Comparison of ENCODE assay signal across 1 fruit fly cellular context in the genomic region with DNA sequence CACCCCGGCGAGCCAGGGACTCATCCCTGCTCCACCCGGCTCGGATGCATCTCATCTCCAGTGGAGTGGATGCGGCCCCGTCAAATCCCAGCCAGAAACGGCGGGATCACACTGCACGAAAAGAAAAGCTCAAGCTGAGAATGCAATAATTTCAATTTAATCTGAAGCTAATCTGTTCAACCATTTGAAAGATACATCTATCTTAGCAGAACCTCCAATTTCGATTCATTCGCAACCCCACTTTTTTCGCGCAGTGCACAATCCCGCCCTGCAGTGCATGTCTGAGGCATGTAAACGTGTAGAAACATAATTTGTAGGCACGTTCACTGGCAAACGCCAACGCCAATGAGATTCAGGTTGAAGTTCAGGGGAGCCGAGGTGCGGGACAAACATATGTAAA.
A peak's percentile ranks its signal among the peaks of the same experiment; 100 is the strongest.
TF ChIP-seq lines count a peak whose summit lies in the region.

No protein-coding gene starts in this region.

TF ChIP-seq in whole organism, embryonic, 481 proteins besides CTCF, POLR2A, EP300 and RAD21 (continued from another document and continues in another):
- TF ChIP-seq CG15479 (GFP tag; optimal IDR thresholded peaks at IDR 0.05; lab: Kevin White, UChicago) (no peak), CG11696 (GFP tag; IDR thresholded peaks at IDR 0.05; lab: Robert Waterston, UW) (no peak), ci (GFP tag; IDR thresholded peaks at IDR 0.05; lab: Robert Waterston, UW) (peak; percentile 77), pum (GFP tag; optimal IDR thresholded peaks at IDR 0.05; lab: Kevin White, UChicago) (peak; percentile 51), CG17802 (tag; optimal IDR thresholded peaks at IDR 0.05; lab: Kevin White, UChicago) (peak; percentile 12), lmd (GFP tag; IDR thresholded peaks at IDR 0.05; lab: Robert Waterston, UW) (peak; percentile 62), CG5245 (GFP tag; optimal IDR thresholded peaks at IDR 0.05; lab: Kevin White, UChicago) (peak; percentile 48), sr (GFP tag; IDR thresholded peaks at IDR 0.05; lab: Robert Waterston, UW) (peak; percentile 58; the same call in 1 of the 3 replicates), jumu (GFP tag; optimal IDR thresholded peaks at IDR 0.05; lab: Kevin White, UChicago) (peak; percentile 41), insv (GFP tag; optimal IDR thresholded peaks at IDR 0.05; lab: Kevin White, UChicago) (no peak), CG43689 (GFP tag; IDR thresholded peaks at IDR 0.05; lab: Robert Waterston, UW) (no peak), Atf3 (GFP tag; optimal IDR thresholded peaks at IDR 0.05; lab: Kevin White, UChicago) (peak; percentile 27), her (GFP tag; optimal IDR thresholded peaks at IDR 0.05; lab: Kevin White, UChicago) (peak; percentile 1), Ets65A (GFP tag; lab: Kevin White, UChicago) (peak; percentile 88), CG8089 (GFP tag; optimal IDR thresholded peaks at IDR 0.05; lab: Kevin White, UChicago) (peak; percentile 39), sc (optimal IDR thresholded peaks at IDR 0.05; lab: Kevin White, UChicago) (no peak), sc (GFP tag; optimal IDR thresholded peaks at IDR 0.05; lab: Kevin White, UChicago) (peak; percentile 40), Fer3 (tag; optimal IDR thresholded peaks at IDR 0.05; lab: Kevin White, UChicago) (no peak), Med (GFP tag; lab: Kevin White, UChicago) (peak; percentile 82), H2.0 (GFP tag; IDR thresholded peaks at IDR 0.05; lab: Robert Waterston, UW) (peak; percentile 29; the same call in 1 of the 2 replicates), CG11504 (tag; optimal IDR thresholded peaks at IDR 0.05; lab: Kevin White, UChicago) (peak; percentile 48), Bgb (GFP tag; IDR thresholded peaks at IDR 0.05; lab: Robert Waterston, UW; ENCODE audit: partially characterized antibody) (no peak), CG6683 (GFP tag; optimal IDR thresholded peaks at IDR 0.05; lab: Kevin White, UChicago) (no peak), HmgZ (tag; optimal IDR thresholded peaks at IDR 0.05; lab: Kevin White, UChicago) (no peak), Gug (GFP tag; IDR thresholded peaks at IDR 0.05; lab: Robert Waterston, UW) (peak; percentile 25; the same call in 2 of the 4 replicates), CG12219 (GFP tag; optimal IDR thresholded peaks at IDR 0.05; lab: Kevin White, UChicago) (peak; percentile 25), CG7987 (GFP tag; optimal IDR thresholded peaks at IDR 0.05; lab: Kevin White, UChicago) (no peak), CG15011 (GFP tag; optimal IDR thresholded peaks at IDR 0.05; lab: Kevin White, UChicago) (no peak), CG10959 (GFP tag; IDR thresholded peaks at IDR 0.05; lab: Robert Waterston, UW) (peak; percentile 55), Hr39 (optimal IDR thresholded peaks at IDR 0.05; lab: Kevin White, UChicago) (no peak), E2f1 (GFP tag; IDR thresholded peaks at IDR 0.05; lab: Robert Waterston, UW) (peak; percentile 33; the same call in 1 of the 2 replicates), CG12942 (GFP tag; optimal IDR thresholded peaks at IDR 0.05; lab: Kevin White, UChicago) (no peak), mam (GFP tag; optimal IDR thresholded peaks at IDR 0.05; lab: Kevin White, UChicago) (peak; percentile 23), gce (GFP tag; IDR thresholded peaks at IDR 0.05; lab: Robert Waterston, UW) (peak; percentile 32; the same call in 1 of the 3 replicates), vvl (GFP tag; IDR thresholded peaks at IDR 0.05; lab: Robert Waterston, UW) (peak; percentile 59), CG18262 (tag; optimal IDR thresholded peaks at IDR 0.05; lab: Kevin White, UChicago) (peak; percentile 62), CG2875 (GFP tag; optimal IDR thresholded peaks at IDR 0.05; lab: Kevin White, UChicago) (peak; percentile 48), CG8388 (GFP tag; optimal IDR thresholded peaks at IDR 0.05; lab: Kevin White, UChicago) (peak; percentile 31), CG17328 (GFP tag; IDR thresholded peaks at IDR 0.05; lab: Robert Waterston, UW) (peak; percentile 68), CG12391 (tag; optimal IDR thresholded peaks at IDR 0.05; lab: Kevin White, UChicago) (peak; percentile 39), CG8359 (GFP tag; optimal IDR thresholded peaks at IDR 0.05; lab: Kevin White, UChicago; ENCODE audit: borderline replicate concordance) (peak; percentile 36), Side (GFP tag; optimal IDR thresholded peaks at IDR 0.05; lab: Kevin White, UChicago) (peak; percentile 35), lab (GFP tag; optimal IDR thresholded peaks at IDR 0.05; lab: Kevin White, UChicago) (peak; percentile 24), dysf (GFP tag; IDR thresholded peaks at IDR 0.05; lab: Robert Waterston, UW) (peak; percentile 63; the same call in 2 of the 3 replicates), sens (GFP tag; lab: Kevin White, UChicago) (peak; percentile 91), Six4 (GFP tag; optimal IDR thresholded peaks at IDR 0.05; lab: Kevin White, UChicago) (peak; percentile 44), ewg (GFP tag; optimal IDR thresholded peaks at IDR 0.05; lab: Kevin White, UChicago) (peak; percentile 22), hkb (optimal IDR thresholded peaks at IDR 0.05; lab: Kevin White, UChicago) (no peak), hkb (GFP tag; IDR thresholded peaks at IDR 0.05; lab: Robert Waterston, UW) (peak; percentile 65; the same call in 1 of the 2 replicates), CG18619 (GFP tag; optimal IDR thresholded peaks at IDR 0.05; lab: Kevin White, UChicago) (no peak), CG7556 (GFP tag; optimal IDR thresholded peaks at IDR 0.05; lab: Kevin White, UChicago) (peak; percentile 2), H15 (GFP tag; IDR thresholded peaks at IDR 0.05; lab: Robert Waterston, UW) (peak; percentile 45; the same call in 2 of the 3 replicates), stc (GFP tag; IDR thresholded peaks at IDR 0.05; lab: Robert Waterston, UW) (peak; percentile 19; the same call in 1 of the 2 replicates), sqz (GFP tag; optimal IDR thresholded peaks at IDR 0.05; lab: Kevin White, UChicago) (no peak), CG8944 (GFP tag; optimal IDR thresholded peaks at IDR 0.05; lab: Kevin White, UChicago) (peak; percentile 40), CG10366 (GFP tag; IDR thresholded peaks at IDR 0.05; lab: Robert Waterston, UW) (peak; percentile 39), CG15514 (GFP tag; optimal IDR thresholded peaks at IDR 0.05; lab: Kevin White, UChicago) (no peak), CG31441 (GFP tag; IDR thresholded peaks at IDR 0.05; lab: Robert Waterston, UW) (peak; percentile 52), zfh2 (GFP tag; optimal IDR thresholded peaks at IDR 0.05; lab: Kevin White, UChicago) (no peak), HLHmδ (GFP tag; optimal IDR thresholded peaks at IDR 0.05; lab: Kevin White, UChicago) (no peak), CG10321 (GFP tag; IDR thresholded peaks at IDR 0.05; lab: Robert Waterston, UW) (no peak), CG4282 (GFP tag; optimal IDR thresholded peaks at IDR 0.05; lab: Kevin White, UChicago) (no peak), ranshi (GFP tag; IDR thresholded peaks at IDR 0.05; lab: Robert Waterston, UW) (peak; percentile 53; the same call in 1 of the 2 replicates), Ets97D (GFP tag; optimal IDR thresholded peaks at IDR 0.05; lab: Kevin White, UChicago) (no peak), HLH3B (GFP tag; IDR thresholded peaks at IDR 0.05; lab: Robert Waterston, UW) (peak; percentile 49; the same call in 1 of the 2 replicates), tgo (GFP tag; IDR thresholded peaks at IDR 0.05; lab: Robert Waterston, UW) (peak; percentile 56), prd (optimal IDR thresholded peaks at IDR 0.05; lab: Kevin White, UChicago) (no peak), prd (GFP tag; IDR thresholded peaks at IDR 0.05; lab: Robert Waterston, UW) (peak; percentile 77), CG11456 (GFP tag; IDR thresholded peaks at IDR 0.05; lab: Robert Waterston, UW) (peak; percentile 70; the same call in 2 of the 3 replicates), CG13424 (tag; optimal IDR thresholded peaks at IDR 0.05; lab: Kevin White, UChicago) (peak; percentile 26), cg (GFP tag; optimal IDR thresholded peaks at IDR 0.05; lab: Kevin White, UChicago) (no peak), CG15696 (tag; optimal IDR thresholded peaks at IDR 0.05; lab: Kevin White, UChicago) (peak; percentile 1), CkIIα-i1 (GFP tag; IDR thresholded peaks at IDR 0.05; lab: Robert Waterston, UW) (no peak), bcd (GFP tag; optimal IDR thresholded peaks at IDR 0.05; lab: Kevin White, UChicago) (peak; percentile 53), B-H2 (GFP tag; optimal IDR thresholded peaks at IDR 0.05; lab: Kevin White, UChicago) (no peak), Ptx1 (GFP tag; IDR thresholded peaks at IDR 0.05; lab: Robert Waterston, UW) (peak; percentile 55; the same call in 1 of the 2 replicates), CG4404 (GFP tag; IDR thresholded peaks at IDR 0.05; lab: Robert Waterston, UW) (0 out of 2 replicates have a peak, but pooled peaks have one; percentile 11), Rfx (GFP tag; IDR thresholded peaks at IDR 0.05; lab: Robert Waterston, UW) (peak; percentile 27; the same call in 1 of the 2 replicates), Mad (GFP tag; optimal IDR thresholded peaks at IDR 0.05; lab: Kevin White, UChicago) (peak; percentile 18), sisA (GFP tag; IDR thresholded peaks at IDR 0.05; lab: Robert Waterston, UW) (peak; percentile 77), jing (GFP tag; optimal IDR thresholded peaks at IDR 0.05; lab: Kevin White, UChicago) (peak; percentile 18), CG16815 (GFP tag; optimal IDR thresholded peaks at IDR 0.05; lab: Kevin White, UChicago) (peak; percentile 44), ssp (GFP tag; IDR thresholded peaks at IDR 0.05; lab: Robert Waterston, UW) (peak; percentile 46), tup (GFP tag; optimal IDR thresholded peaks at IDR 0.05; lab: Kevin White, UChicago) (no peak), dmrt99B (tag; optimal IDR thresholded peaks at IDR 0.05; lab: Kevin White, UChicago) (peak; percentile 63), zfh1 (GFP tag; IDR thresholded peaks at IDR 0.05; lab: Robert Waterston, UW) (peak; percentile 78), CG1602 (GFP tag; optimal IDR thresholded peaks at IDR 0.05; lab: Kevin White, UChicago) (peak; percentile 36), Hsf (GFP tag; optimal IDR thresholded peaks at IDR 0.05; lab: Kevin White, UChicago) (peak; percentile 36), phol (tag; optimal IDR thresholded peaks at IDR 0.05; lab: Kevin White, UChicago) (peak; percentile 60), CG18764 (GFP tag; optimal IDR thresholded peaks at IDR 0.05; lab: Kevin White, UChicago) (peak; percentile 26), Deaf1 (tag; optimal IDR thresholded peaks at IDR 0.05; lab: Kevin White, UChicago) (no peak), lov (optimal IDR thresholded peaks at IDR 0.05; lab: Kevin White, UChicago) (no peak), lov (GFP tag; IDR thresholded peaks at IDR 0.05; lab: Robert Waterston, UW) (peak; percentile 59; the same call in 2 of the 3 replicates), CG10209 (GFP tag; optimal IDR thresholded peaks at IDR 0.05; lab: Kevin White, UChicago) (peak; percentile 36), CG11247 (GFP tag; IDR thresholded peaks at IDR 0.05; lab: Robert Waterston, UW) (peak; percentile 26; the same call in 1 of the 2 replicates), CG30431 (GFP tag; optimal IDR thresholded peaks at IDR 0.05; lab: Kevin White, UChicago) (peak; percentile 23), CG10654 (GFP tag; optimal IDR thresholded peaks at IDR 0.05; lab: Kevin White, UChicago) (peak; percentile 5), dan (GFP tag; IDR thresholded peaks at IDR 0.05; lab: Robert Waterston, UW) (peak; percentile 51; the same call in 1 of the 2 replicates), Nf-YB (GFP tag; optimal IDR thresholded peaks at IDR 0.05; lab: Kevin White, UChicago) (peak; percentile 34), gem (tag; optimal IDR thresholded peaks at IDR 0.05; lab: Kevin White, UChicago) (peak; percentile 60), Tbp (GFP tag; optimal IDR thresholded peaks at IDR 0.05; lab: Kevin White, UChicago) (no peak), wdn (GFP tag; IDR thresholded peaks at IDR 0.05; lab: Robert Waterston, UW) (no peak), lilli (GFP tag; optimal IDR thresholded peaks at IDR 0.05; lab: Kevin White, UChicago) (peak; percentile 2), CG6689 (GFP tag; IDR thresholded peaks at IDR 0.05; lab: Robert Waterston, UW) (peak; percentile 63), otp (GFP tag; IDR thresholded peaks at IDR 0.05; lab: Robert Waterston, UW) (peak; percentile 55; the same call in 1 of the 3 replicates), Asciz (GFP tag; optimal IDR thresholded peaks at IDR 0.05; lab: Kevin White, UChicago) (no peak), CG2889 (GFP tag; IDR thresholded peaks at IDR 0.05; lab: Robert Waterston, UW) (peak; percentile 31; the same call in 1 of the 3 replicates), trh (GFP tag; optimal IDR thresholded peaks at IDR 0.05; lab: Kevin White, UChicago) (no peak), CoRest (tag; optimal IDR thresholded peaks at IDR 0.05; lab: Kevin White, UChicago) (peak; percentile 19), CG32772 (GFP tag; IDR thresholded peaks at IDR 0.05; lab: Robert Waterston, UW) (peak; percentile 48; the same call in 1 of the 2 replicates), zf30C (GFP tag; optimal IDR thresholded peaks at IDR 0.05; lab: Kevin White, UChicago) (peak; percentile 12), Awh (GFP tag; IDR thresholded peaks at IDR 0.05; lab: Robert Waterston, UW) (peak; percentile 70), ttk (GFP tag; IDR thresholded peaks at IDR 0.05; lab: Robert Waterston, UW) (peak; percentile 61; the same call in 1 of the 2 replicates), row (GFP tag; IDR thresholded peaks at IDR 0.05; lab: Robert Waterston, UW) (peak; percentile 50), CG42726 (GFP tag; IDR thresholded peaks at IDR 0.05; lab: Robert Waterston, UW; ENCODE audit: partially characterized antibody) (no peak), az2 (GFP tag; optimal IDR thresholded peaks at IDR 0.05; lab: Kevin White, UChicago) (peak; percentile 51), so (GFP tag; IDR thresholded peaks at IDR 0.05; lab: Robert Waterston, UW) (0 out of 3 replicates have a peak, but pooled peaks have one; percentile 34), Spps (tag; optimal IDR thresholded peaks at IDR 0.05; lab: Kevin White, UChicago) (peak; percentile 44), CG5180 (GFP tag; optimal IDR thresholded peaks at IDR 0.05; lab: Kevin White, UChicago) (no peak), Trl (optimal IDR thresholded peaks at IDR 0.05; lab: Kevin White, UChicago) (no peak), Trl (GFP tag; optimal IDR thresholded peaks at IDR 0.05; lab: Kevin White, UChicago) (peak; percentile 29), Blimp-1 (GFP tag; optimal IDR thresholded peaks at IDR 0.05; lab: Kevin White, UChicago) (peak; percentile 64), Camta (GFP tag; optimal IDR thresholded peaks at IDR 0.05; lab: Kevin White, UChicago) (peak; percentile 20), Oli (tag; optimal IDR thresholded peaks at IDR 0.05; lab: Kevin White, UChicago) (peak; percentile 39), CG30020 (tag; optimal IDR thresholded peaks at IDR 0.05; lab: Kevin White, UChicago) (no peak), CG33557 (GFP tag; optimal IDR thresholded peaks at IDR 0.05; lab: Kevin White, UChicago) (peak; percentile 35)
